Worm (Caenorhabditis elegans) whole organism, L2 larva: ENCODE measurements around the gene psd-1.
A peak's percentile ranks its signal among the peaks of the same experiment; 100 is the strongest.

Experiments used
- C34F6.9 ChIP-seq: fragments of 150-350 bp; optimal IDR thresholded peaks from 2 replicates; lab custom pipeline; 2014; ENCODE audit warnings: missing biosample characterization, missing genetic modification characterization
- F13H6.1 ChIP-seq: sonication (generic microtip); optimal IDR thresholded peaks from 2 replicates; lab custom pipeline; 2016; ENCODE audit warnings: missing genetic modification characterization, missing compliant biosample characterization
- ZK546.5 ChIP-seq: sonication (generic microtip); optimal IDR thresholded peaks from 2 replicates; lab custom pipeline; 2017; ENCODE audit warnings: missing biosample characterization, missing genetic modification characterization
- aly-2 ChIP-seq: fragments of 150-350 bp; optimal IDR thresholded peaks from 2 replicates; lab custom pipeline; 2014; ENCODE audit warnings: missing biosample characterization, missing genetic modification characterization
- ama-1 ChIP-seq: fragments of 150-350 bp; optimal IDR thresholded peaks from 2 replicates; lab custom pipeline; 2018; ENCODE audit warnings: inconsistent platforms
- blmp-1 ChIP-seq: sonication (generic microtip); optimal IDR thresholded peaks from 2 replicates; lab custom pipeline; 2017; ENCODE audit warnings: missing genetic modification characterization, mild to moderate bottlenecking, missing compliant biosample characterization, antibody characterized with exemption, moderate library complexity; ENCODE audit not compliant: insufficient read depth
- ceh-16 ChIP-seq: fragments of 150-350 bp; optimal IDR thresholded peaks from 2 replicates; lab custom pipeline; 2014; ENCODE audit warnings: missing biosample characterization, missing genetic modification characterization
- crh-2 ChIP-seq: sonication (generic microtip); optimal IDR thresholded peaks from 2 replicates; lab custom pipeline; 2017; ENCODE audit warnings: missing biosample characterization, missing genetic modification characterization
- fos-1 ChIP-seq: fragments of 150-350 bp; optimal IDR thresholded peaks from 2 replicates; lab custom pipeline; 2014; ENCODE audit warnings: missing biosample characterization, missing genetic modification characterization
- gmeb-1 ChIP-seq: fragments of 150-350 bp; optimal IDR thresholded peaks from 2 replicates; lab custom pipeline; 2014; ENCODE audit warnings: missing biosample characterization, missing genetic modification characterization
- lin-11 ChIP-seq: fragments of 150-350 bp; sonication (generic microtip); optimal IDR thresholded peaks from 2 replicates; lab custom pipeline; 2014; ENCODE audit warnings: missing biosample characterization, missing genetic modification characterization, inconsistent platforms, mixed read lengths
- lin-39 ChIP-seq: fragments of 150-350 bp; optimal IDR thresholded peaks from 2 replicates; lab custom pipeline; 2014; ENCODE audit warnings: missing biosample characterization, missing genetic modification reagents, missing genetic modification characterization
- lsy-2 ChIP-seq, 2 experiments: fragments of 150-350 bp in 1 of 2; sonication (generic microtip) in 1 of 2; optimal IDR thresholded peaks; 2 replicates each; lab custom pipeline; 2014 to 2017; ENCODE audit warnings: missing biosample characterization in 2 of 2, missing genetic modification characterization in 2 of 2
- mab-5 ChIP-seq: fragments of 150-350 bp; optimal IDR thresholded peaks from 2 replicates; lab custom pipeline; 2014; ENCODE audit warnings: missing biosample characterization, missing genetic modification characterization
- mdl-1 ChIP-seq, 2 experiments: fragments of 150-350 bp in 1 of 2; sonication (generic microtip) in 1 of 2; optimal IDR thresholded peaks; 2 replicates each; lab custom pipeline; 2017; ENCODE audit warnings: missing biosample characterization in 2 of 2, missing genetic modification characterization in 2 of 2
- nhr-10 ChIP-seq: sonication (generic microtip); optimal IDR thresholded peaks from 2 replicates; lab custom pipeline; 2017; ENCODE audit warnings: missing biosample characterization, missing genetic modification characterization
- nhr-11 ChIP-seq: fragments of 150-350 bp; optimal IDR thresholded peaks from 2 replicates; lab custom pipeline; 2014; ENCODE audit warnings: missing biosample characterization, missing genetic modification characterization
- nhr-129 ChIP-seq: fragments of 150-350 bp; optimal IDR thresholded peaks from 2 replicates; lab custom pipeline; 2014; ENCODE audit warnings: missing biosample characterization, missing genetic modification characterization
- nhr-21 ChIP-seq: fragments of 150-350 bp; optimal IDR thresholded peaks from 2 replicates; lab custom pipeline; 2014; ENCODE audit warnings: missing biosample characterization, missing genetic modification characterization
- nhr-23 ChIP-seq: fragments of 150-350 bp; optimal IDR thresholded peaks from 2 replicates; lab custom pipeline; 2014; ENCODE audit warnings: missing biosample characterization, missing genetic modification reagents, missing genetic modification characterization
- nhr-237 ChIP-seq: fragments of 150-350 bp; optimal IDR thresholded peaks from 2 replicates; lab custom pipeline; 2014; ENCODE audit warnings: missing biosample characterization, missing genetic modification characterization
- nhr-25 ChIP-seq: fragments of 150-350 bp; sonication (generic microtip); optimal IDR thresholded peaks from 3 replicates; lab custom pipeline; 2014; ENCODE audit warnings: missing biosample characterization, missing genetic modification characterization
- nhr-77 ChIP-seq: fragments of 150-350 bp; optimal IDR thresholded peaks from 2 replicates; lab custom pipeline; 2014; ENCODE audit warnings: missing biosample characterization, missing genetic modification characterization
- peb-1 ChIP-seq: fragments of 150-350 bp; optimal IDR thresholded peaks from 2 replicates; lab custom pipeline; 2014; ENCODE audit warnings: missing biosample characterization, missing genetic modification characterization
- sem-4 ChIP-seq: fragments of 150-350 bp; optimal IDR thresholded peaks from 2 replicates; lab custom pipeline; 2014; ENCODE audit warnings: missing biosample characterization, missing genetic modification reagents, missing genetic modification characterization
- skn-1 ChIP-seq: sonication (generic microtip); optimal IDR thresholded peaks from 2 replicates; lab custom pipeline; 2017; ENCODE audit warnings: missing biosample characterization, missing genetic modification characterization
- sma-3 ChIP-seq: sonication (generic microtip); optimal IDR thresholded peaks from 2 replicates; lab custom pipeline; 2016; ENCODE audit warnings: missing genetic modification reagents, missing genetic modification characterization, missing compliant biosample characterization
- sma-9 ChIP-seq, 2 experiments: fragments of 150-350 bp in 1 of 2; sonication (generic microtip) in 1 of 2; optimal IDR thresholded peaks; 2 replicates each; lab custom pipeline; 2014 to 2016; ENCODE audit warnings: missing genetic modification characterization in 2 of 2, mild to moderate bottlenecking in 1 of 2, missing biosample characterization in 1 of 2, missing compliant biosample characterization in 1 of 2, missing genetic modification reagents in 1 of 2, moderate library complexity in 1 of 2
- unc-55 ChIP-seq: fragments of 150-350 bp; sonication (generic microtip); optimal IDR thresholded peaks from 3 replicates; lab custom pipeline; 2014; ENCODE audit warnings: missing biosample characterization, missing genetic modification reagents, missing genetic modification characterization
- ztf-11 ChIP-seq: sonication (generic microtip); optimal IDR thresholded peaks from 2 replicates; lab custom pipeline; 2017; ENCODE audit warnings: missing biosample characterization, missing genetic modification characterization
- ztf-4 ChIP-seq: fragments of 150-350 bp; optimal IDR thresholded peaks from 2 replicates; lab custom pipeline; 2014; ENCODE audit warnings: missing biosample characterization, missing genetic modification characterization

psd-1 gene

ce11 chrIII:7298045-7298444 is 22.8 kb upstream of the psd-1 start:
- no peak for TF ChIP-seq ztf-4 (tag; lab: Kevin White, UChicago)
- peak; percentile 14 for TF ChIP-seq sma-9 (GFP tag; optimal IDR thresholded peaks at IDR 0.05; lab: Kevin White, UChicago)
- no peak for TF ChIP-seq sma-9 (tag; optimal IDR thresholded peaks at IDR 0.05; lab: Kevin White, UChicago)
- TF ChIP-seq sem-4 (tag; lab: Kevin White, UChicago), result no peak
- peak; percentile 55 for TF ChIP-seq ama-1 (lab: Kevin White, UChicago)
- TF ChIP-seq nhr-10, result no peak
- peak; percentile 22 for TF ChIP-seq nhr-21 (tag; lab: Kevin White, UChicago)
- TF ChIP-seq ceh-16 (tag; lab: Kevin White, UChicago), result peak; percentile 13
- peak; percentile 16 for TF ChIP-seq blmp-1 (tag; lab: Kevin White, UChicago)
- TF ChIP-seq mab-5 (tag; lab: Kevin White, UChicago), result no peak
- TF ChIP-seq nhr-25, result peak; percentile 29
- TF ChIP-seq, all 48 proteins: peak for 6

ce11 chrIII:7297045-7297680 is 22.0 kb upstream of the psd-1 start:
- TF ChIP-seq crh-2 (tag; lab: Kevin White, UChicago) (peak; percentile 3), lsy-2 (tag; optimal IDR thresholded peaks at IDR 0.05; lab: Kevin White, UChicago) (no peak), ceh-16 (tag; lab: Kevin White, UChicago) (peak; percentile 7), nhr-11 (tag; lab: Kevin White, UChicago) (no peak), aly-2 (tag; lab: Kevin White, UChicago) (no peak), sma-9 (GFP tag; optimal IDR thresholded peaks at IDR 0.05; lab: Kevin White, UChicago) (peak; percentile 71), sma-9 (tag; optimal IDR thresholded peaks at IDR 0.05; lab: Kevin White, UChicago) (no peak), nhr-77 (tag; lab: Kevin White, UChicago) (no peak), sem-4 (tag; lab: Kevin White, UChicago) (no peak), lin-39 (tag; lab: Kevin White, UChicago) (no peak), nhr-237 (tag; lab: Kevin White, UChicago) (no peak), nhr-25 (peak; percentile 52), sma-3 (peak; percentile 45), ZK546.5 (tag; lab: Kevin White, UChicago) (no peak), blmp-1 (tag; lab: Kevin White, UChicago) (peak; percentile 16), nhr-10 (peak; percentile 28), nhr-21 (tag; lab: Kevin White, UChicago) (peak; percentile 10)

ce11 chrIII:7296092-7296668 is 21.0 kb upstream of the psd-1 start:
- no peak for TF ChIP-seq nhr-23 (tag; lab: Kevin White, UChicago)
- TF ChIP-seq lin-11 (tag; lab: Kevin White, UChicago), result no peak
- TF ChIP-seq F13H6.1 (tag; lab: Kevin White, UChicago), result no peak
- TF ChIP-seq nhr-25, result peak; percentile 69
- peak in 1 of 2 experiments; percentile 13 for TF ChIP-seq lsy-2 (tag; optimal IDR thresholded peaks at IDR 0.05; lab: Kevin White, UChicago)
- peak; percentile 7 for TF ChIP-seq blmp-1 (tag; lab: Kevin White, UChicago)
- TF ChIP-seq skn-1 (tag; lab: Kevin White, UChicago), result no peak
- TF ChIP-seq sem-4 (tag; lab: Kevin White, UChicago), result peak; percentile 52
- peak; percentile 56 for TF ChIP-seq crh-2 (tag; lab: Kevin White, UChicago)
- TF ChIP-seq, all 48 proteins: peak for 5

ce11 chrIII:7293075-7293684 is 18.0 kb upstream of the psd-1 start, which contains the start of gene cwf-19L2:
Gene cwf-19L2, plus strand, starts transcription at chrIII:7293634.
- TF ChIP-seq F13H6.1 (tag; lab: Kevin White, UChicago), result no peak
- peak in 1 of 2 experiments; percentile 80 for TF ChIP-seq lsy-2 (tag; optimal IDR thresholded peaks at IDR 0.05; lab: Kevin White, UChicago)

ce11 chrIII:7292569-7292968 is 17.4 kb upstream of the psd-1 start:
- TF ChIP-seq unc-55, result peak; percentile 4
- TF ChIP-seq peb-1 (tag; lab: Kevin White, UChicago), result no peak
- peak; percentile 56 for TF ChIP-seq C34F6.9 (tag; lab: Kevin White, UChicago)
- TF ChIP-seq crh-2 (tag; lab: Kevin White, UChicago), result peak; percentile 35
- TF ChIP-seq ztf-11 (tag; lab: Kevin White, UChicago), result no peak
- TF ChIP-seq ceh-16 (tag; lab: Kevin White, UChicago), result no peak
- TF ChIP-seq mdl-1 (tag; optimal IDR thresholded peaks at IDR 0.05; lab: Kevin White, UChicago), result peak in 1 of 2 experiments; percentile 18
- TF ChIP-seq nhr-129, result peak; percentile 35
- TF ChIP-seq nhr-25, result peak; percentile 33
- no peak for TF ChIP-seq gmeb-1 (tag; lab: Kevin White, UChicago)
- TF ChIP-seq F13H6.1 (tag; lab: Kevin White, UChicago), result no peak
- peak; percentile 35 for TF ChIP-seq fos-1
- TF ChIP-seq blmp-1 (tag; lab: Kevin White, UChicago), result peak; percentile 88
- TF ChIP-seq sma-9 (GFP tag; optimal IDR thresholded peaks at IDR 0.05; lab: Kevin White, UChicago), result no peak
- TF ChIP-seq sma-9 (tag; optimal IDR thresholded peaks at IDR 0.05; lab: Kevin White, UChicago), result no peak
- TF ChIP-seq nhr-77 (tag; lab: Kevin White, UChicago), result no peak
- TF ChIP-seq nhr-237 (tag; lab: Kevin White, UChicago), result no peak
- TF ChIP-seq, all 48 proteins: peak for 8
